Fruit fly (Drosophila melanogaster): ENCODE data around the gene CG46397.

dm6 chr2L:8946718-8947316, at the start of gene CG46397:
- TF ChIP-seq EcR (GFP tag; optimal IDR thresholded peaks at IDR 0.05) (no peak), CG8159 (tag; optimal IDR thresholded peaks at IDR 0.05) (no peak), CG4496 (GFP tag; IDR thresholded peaks at IDR 0.05) (no peak), D1 (tag; optimal IDR thresholded peaks at IDR 0.05) (no peak), CG8301 (tag; optimal IDR thresholded peaks at IDR 0.05) (no peak), CG32121 (GFP tag; IDR thresholded peaks at IDR 0.05) (no peak), CG14655 (GFP tag; optimal IDR thresholded peaks at IDR 0.05) (no peak), Ets98B (GFP tag; IDR thresholded peaks at IDR 0.05) (no peak)

All from whole organism, pupa.